Fruit fly (Drosophila melanogaster): ENCODE data around the gene CG1239.
A peak's percentile ranks its signal among the peaks of the same experiment; 100 is the strongest.

The CG1239 gene

dm6 chr3R:5742278-5743196 lies 9.2 kb downstream of the CG1239 start, which contains the start of the genes Sym and Madm (continued):
- TF ChIP-seq CG16815 (GFP tag; optimal IDR thresholded peaks at IDR 0.05) (peak; percentile 1), usp (GFP tag; optimal IDR thresholded peaks at IDR 0.05) (no peak), zfh1 (GFP tag; IDR thresholded peaks at IDR 0.05) (no peak), CG13775 (GFP tag; optimal IDR thresholded peaks at IDR 0.05) (peak; percentile 51), HmgZ (tag; optimal IDR thresholded peaks at IDR 0.05) (peak; percentile 58), Dp (GFP tag; optimal IDR thresholded peaks at IDR 0.05) (peak; percentile 29), CG1602 (GFP tag; optimal IDR thresholded peaks at IDR 0.05) (peak; percentile 33), az2 (GFP tag; optimal IDR thresholded peaks at IDR 0.05) (no peak), B-H1 (GFP tag; IDR thresholded peaks at IDR 0.05) (no peak), Meics (GFP tag; optimal IDR thresholded peaks at IDR 0.05) (peak; percentile 48), CG3838 (GFP tag; optimal IDR thresholded peaks at IDR 0.05) (no peak), Jarid2 (GFP tag; optimal IDR thresholded peaks at IDR 0.05) (no peak), NfI (GFP tag; optimal IDR thresholded peaks at IDR 0.05) (peak; percentile 5), Ravus (GFP tag; IDR thresholded peaks at IDR 0.05) (no peak), HLH54F (GFP tag; optimal IDR thresholded peaks at IDR 0.05) (peak; percentile 69), nom (GFP tag; optimal IDR thresholded peaks at IDR 0.05) (no peak), sr (GFP tag; IDR thresholded peaks at IDR 0.05) (peak; percentile 98), Optix (GFP tag; IDR thresholded peaks at IDR 0.05) (no peak), lab (GFP tag; optimal IDR thresholded peaks at IDR 0.05) (no peak), lmd (GFP tag; IDR thresholded peaks at IDR 0.05) (peak; percentile 24; the same call in 1 of the 2 replicates), aop (GFP tag; IDR thresholded peaks at IDR 0.05) (no peak), tio (GFP tag; optimal IDR thresholded peaks at IDR 0.05) (no peak), E2f1 (GFP tag; IDR thresholded peaks at IDR 0.05) (no peak), CG9609 (GFP tag; optimal IDR thresholded peaks at IDR 0.05) (no peak), tna (GFP tag; IDR thresholded peaks at IDR 0.05; ENCODE audit: partially characterized antibody) (peak; percentile 56; the same call in 1 of the 2 replicates), yki (optimal IDR thresholded peaks at IDR 0.05) (no peak), CG4424 (GFP tag; optimal IDR thresholded peaks at IDR 0.05) (no peak), CG12744 (GFP tag; optimal IDR thresholded peaks at IDR 0.05) (peak; percentile 30), Dfd (GFP tag; optimal IDR thresholded peaks at IDR 0.05) (no peak), sqz (GFP tag; optimal IDR thresholded peaks at IDR 0.05) (no peak), Atf-2 (GFP tag; optimal IDR thresholded peaks at IDR 0.05) (no peak), CG8765 (GFP tag; IDR thresholded peaks at IDR 0.05) (no peak), pan (optimal IDR thresholded peaks at IDR 0.05) (no peak), pan (GFP tag; optimal IDR thresholded peaks at IDR 0.05 in 1 of 2, IDR thresholded peaks at IDR 0.05 in 1 of 2) (no peak), trem (tag; optimal IDR thresholded peaks at IDR 0.05) (peak; percentile 79), CG7987 (GFP tag; optimal IDR thresholded peaks at IDR 0.05) (no peak), CG10366 (GFP tag; IDR thresholded peaks at IDR 0.05) (peak; percentile 19; the same call in 1 of the 2 replicates), otp (GFP tag; IDR thresholded peaks at IDR 0.05) (no peak), CG7786 (GFP tag; optimal IDR thresholded peaks at IDR 0.05) (peak; percentile 1), kah (GFP tag; optimal IDR thresholded peaks at IDR 0.05) (no peak), CG12155 (GFP tag; optimal IDR thresholded peaks at IDR 0.05) (peak; percentile 16), Dek (tag; optimal IDR thresholded peaks at IDR 0.05) (peak; percentile 16), Camta (GFP tag; optimal IDR thresholded peaks at IDR 0.05) (peak; percentile 29), Dref (GFP tag; IDR thresholded peaks at IDR 0.05) (peak; percentile 81), NK7.1 (GFP tag; optimal IDR thresholded peaks at IDR 0.05) (no peak), Rfx (GFP tag; IDR thresholded peaks at IDR 0.05) (peak; percentile 48; the same call in 1 of the 2 replicates), CG32772 (GFP tag; IDR thresholded peaks at IDR 0.05) (0 out of 2 replicates have a peak, but pooled peaks have one; percentile 20), CG13424 (tag; optimal IDR thresholded peaks at IDR 0.05) (peak; percentile 14), CG8924 (tag; optimal IDR thresholded peaks at IDR 0.05) (peak; percentile 44), ro (GFP tag; IDR thresholded peaks at IDR 0.05) (no peak), hth (optimal IDR thresholded peaks at IDR 0.05) (no peak)
